Fruit fly (Drosophila melanogaster): Measurements from ENCODE around the gene CG10353.

DNA sequence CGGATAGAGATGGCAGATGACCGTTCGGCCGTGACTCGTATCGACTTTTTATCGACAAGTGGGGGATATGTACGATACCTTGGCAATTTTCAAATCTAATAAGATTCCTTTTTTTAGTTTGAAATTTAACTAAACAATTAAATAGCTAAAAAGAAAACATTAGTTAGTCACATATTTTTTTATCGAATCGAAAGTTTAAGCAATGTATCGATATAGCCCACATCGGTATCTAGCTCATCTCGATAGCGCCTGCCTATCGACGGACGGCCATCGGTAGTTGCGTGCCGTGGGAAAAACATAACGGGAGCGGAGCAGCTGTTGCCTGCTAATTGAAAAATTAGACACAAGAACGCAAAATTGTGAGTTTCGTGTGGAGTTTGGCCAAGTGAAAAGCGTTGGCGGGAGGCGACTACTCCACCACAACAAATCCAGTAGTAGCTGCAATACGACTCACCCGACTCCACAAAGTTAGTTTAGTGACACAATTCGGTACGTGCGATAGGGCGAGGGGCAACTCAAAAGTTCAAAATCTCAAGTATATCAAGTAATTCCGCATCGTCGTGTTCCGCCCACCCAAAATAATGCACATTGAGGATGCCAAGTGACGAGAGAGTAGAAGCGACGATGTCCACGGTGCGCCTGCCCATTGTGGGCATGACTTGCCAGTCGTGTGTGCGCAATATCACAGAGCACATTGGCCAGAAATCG, 32.0 kb downstream of the CG10353 start, which contains the start of the genes CG10347 and ATP7:
- TF ChIP-seq psq (optimal IDR thresholded peaks at IDR 0.05) = no peak
- no peak for TF ChIP-seq pan (optimal IDR thresholded peaks at IDR 0.05)
- no peak for TF ChIP-seq usp (GFP tag; optimal IDR thresholded peaks at IDR 0.05)
- TF ChIP-seq CG8478 (optimal IDR thresholded peaks at IDR 0.05) = no peak
